Fruit fly (Drosophila melanogaster) Kc167 (cell line): Measurements from ENCODE around the gene CG46280.

Experiments used
- Sin3A ChIP-seq: fragments of >200 bp; optimal IDR thresholded peaks from 2 replicates; lab custom pipeline; 2018; ENCODE audit warnings: missing external identifiers
- ttk ChIP-seq: sonication (Bioruptor generic); optimal IDR thresholded peaks from 2 replicates; lab custom pipeline; 2017; ENCODE audit warnings: missing external identifiers

dm6 chr3R:13057121-13057805 lies 26.8 kb upstream of the CG46280 start, which contains the start of gene sim:
- TF ChIP-seq ttk (lab: Kevin White, UChicago) (no peak), Sin3A (no peak)
